Fruit fly (Drosophila melanogaster): ENCODE results near the gene Or85e.

Gene Or85e

dm6 chr3R:8676560-8677000 is 40.9 kb upstream of the Or85e start, which contains the start of the genes Unc50, CG11755 and CG8043 (continued):
- peak in 1 of 2 experiments; percentile 28 for TF ChIP-seq Hr78 (GFP tag; optimal IDR thresholded peaks at IDR 0.05)
- peak; percentile 68 for TF ChIP-seq CG17359 (tag; optimal IDR thresholded peaks at IDR 0.05)
- peak; percentile 19 for TF ChIP-seq crc (GFP tag; optimal IDR thresholded peaks at IDR 0.05)
- TF ChIP-seq zfh1 (GFP tag; IDR thresholded peaks at IDR 0.05): peak; percentile 68
- TF ChIP-seq Sin3A (optimal IDR thresholded peaks at IDR 0.05): peak; percentile 88
- TF ChIP-seq tx (GFP tag; optimal IDR thresholded peaks at IDR 0.05): peak; percentile 53
- peak; percentile 73 for TF ChIP-seq Sox100B (GFP tag; optimal IDR thresholded peaks at IDR 0.05)
- TF ChIP-seq chif (GFP tag; optimal IDR thresholded peaks at IDR 0.05): peak; percentile 53 to 74
- peak; percentile 75; the same call in 2 of the 3 replicates for TF ChIP-seq jigr1 (GFP tag; IDR thresholded peaks at IDR 0.05)
- TF ChIP-seq Dek (tag; optimal IDR thresholded peaks at IDR 0.05): peak; percentile 59
- TF ChIP-seq dan (GFP tag; IDR thresholded peaks at IDR 0.05): no peak
- peak; percentile 47 for TF ChIP-seq pb (GFP tag; optimal IDR thresholded peaks at IDR 0.05)
- peak; percentile 80 for TF ChIP-seq Aef1 (GFP tag; IDR thresholded peaks at IDR 0.05)
- TF ChIP-seq Meics (GFP tag; optimal IDR thresholded peaks at IDR 0.05): peak; percentile 77
- no peak for TF ChIP-seq CG6813 (GFP tag; optimal IDR thresholded peaks at IDR 0.05)
- TF ChIP-seq NK7.1 (GFP tag; optimal IDR thresholded peaks at IDR 0.05): peak; percentile 25
- peak; percentile 99 for TF ChIP-seq CG16813 (GFP tag; IDR thresholded peaks at IDR 0.05; ENCODE audit: partially characterized antibody)
- TF ChIP-seq CG10274 (GFP tag; optimal IDR thresholded peaks at IDR 0.05): no peak
- no peak for TF ChIP-seq aop (GFP tag; IDR thresholded peaks at IDR 0.05)
- peak; percentile 94 for TF ChIP-seq HLH4C (GFP tag; IDR thresholded peaks at IDR 0.05; ENCODE audit: partially characterized antibody)
- TF ChIP-seq Sry-δ (GFP tag; optimal IDR thresholded peaks at IDR 0.05): peak; percentile 90
- peak; percentile 68 for TF ChIP-seq pum (GFP tag; optimal IDR thresholded peaks at IDR 0.05)
- peak; percentile 63 for TF ChIP-seq Fer2 (tag; optimal IDR thresholded peaks at IDR 0.05)
- TF ChIP-seq CG9797 (GFP tag; optimal IDR thresholded peaks at IDR 0.05): peak; percentile 84
- TF ChIP-seq CG8290 (GFP tag; optimal IDR thresholded peaks at IDR 0.05): peak; percentile 64
- TF ChIP-seq CG8290 (tag; optimal IDR thresholded peaks at IDR 0.05): peak in 1 of 2 experiments; percentile 44
- no peak for TF ChIP-seq sd (tag; optimal IDR thresholded peaks at IDR 0.05)
- TF ChIP-seq CG32532 (GFP tag; IDR thresholded peaks at IDR 0.05): peak; percentile 86
- peak; percentile 45 for TF ChIP-seq CG5245 (GFP tag; optimal IDR thresholded peaks at IDR 0.05)
- TF ChIP-seq BtbVII (GFP tag; optimal IDR thresholded peaks at IDR 0.05): no peak
- no peak for TF ChIP-seq Gsc (GFP tag; IDR thresholded peaks at IDR 0.05)
- peak; percentile 48 for TF ChIP-seq CG10462 (GFP tag; optimal IDR thresholded peaks at IDR 0.05)
- peak; percentile 73 for TF ChIP-seq sisA (GFP tag; IDR thresholded peaks at IDR 0.05)
- peak; percentile 70 for TF ChIP-seq CG4854 (GFP tag; optimal IDR thresholded peaks at IDR 0.05)
- no peak for TF ChIP-seq dm (GFP tag; optimal IDR thresholded peaks at IDR 0.05)
- peak; percentile 93 for TF ChIP-seq amos (GFP tag; IDR thresholded peaks at IDR 0.05; ENCODE audit: partially characterized antibody)
- TF ChIP-seq CG4707 (GFP tag; optimal IDR thresholded peaks at IDR 0.05): peak; percentile 1
- peak; percentile 92 for TF ChIP-seq nmo (GFP tag; optimal IDR thresholded peaks at IDR 0.05)
- peak; percentile 80 for TF ChIP-seq CG18262 (tag; optimal IDR thresholded peaks at IDR 0.05)
- peak; percentile 77 for TF ChIP-seq CG12155 (GFP tag; optimal IDR thresholded peaks at IDR 0.05)
- peak; percentile 79 for TF ChIP-seq bcd (GFP tag; optimal IDR thresholded peaks at IDR 0.05)
- TF ChIP-seq CG11085 (GFP tag; IDR thresholded peaks at IDR 0.05): peak; percentile 53; the same call in 1 of the 2 replicates
- peak; percentile 32 for TF ChIP-seq CG2202 (tag; optimal IDR thresholded peaks at IDR 0.05)
- TF ChIP-seq Max (GFP tag; optimal IDR thresholded peaks at IDR 0.05): peak; percentile 77
- no peak for TF ChIP-seq Doc2 (GFP tag; IDR thresholded peaks at IDR 0.05)
- peak; percentile 71 for TF ChIP-seq CG3281 (GFP tag; optimal IDR thresholded peaks at IDR 0.05)
- peak; percentile 76 for TF ChIP-seq Mad (GFP tag; optimal IDR thresholded peaks at IDR 0.05)
- peak; percentile 69 for TF ChIP-seq NfI (GFP tag; optimal IDR thresholded peaks at IDR 0.05)
- TF ChIP-seq CG11398 (GFP tag; optimal IDR thresholded peaks at IDR 0.05): no peak
- no peak for TF ChIP-seq dimm (GFP tag; IDR thresholded peaks at IDR 0.05)
- peak; percentile 81 for TF ChIP-seq al (GFP tag; IDR thresholded peaks at IDR 0.05)
- peak; percentile 51 for TF ChIP-seq Deaf1 (tag; optimal IDR thresholded peaks at IDR 0.05)

Data from whole organism, embryonic.